Worm (Caenorhabditis elegans) whole organism, mixed stage, embryonic: ENCODE measurements around the gene pmk-1.

Source experiments
- blmp-1 ChIP-seq: fragments of 150-350 bp; optimal IDR thresholded peaks from 2 replicates; lab custom pipeline; 2014; ENCODE audit warnings: missing biosample characterization, missing genetic modification characterization
- ces-1 ChIP-seq: fragments of 150-350 bp; optimal IDR thresholded peaks from 2 replicates; lab custom pipeline; 2014; ENCODE audit warnings: missing biosample characterization, missing genetic modification reagents, missing genetic modification characterization
- lin-13 ChIP-seq: fragments of 150-350 bp; optimal IDR thresholded peaks from 2 replicates; lab custom pipeline; 2014; ENCODE audit warnings: missing biosample characterization, missing genetic modification characterization
- mep-1 ChIP-seq: fragments of 150-350 bp; optimal IDR thresholded peaks from 2 replicates; lab custom pipeline; 2017; ENCODE audit warnings: missing biosample characterization, missing genetic modification reagents, missing genetic modification characterization, inconsistent platforms
- nhr-237 ChIP-seq: fragments of 150-350 bp; optimal IDR thresholded peaks from 2 replicates; lab custom pipeline; 2014; ENCODE audit warnings: missing biosample characterization, missing genetic modification characterization
- nhr-76 ChIP-seq: sonication (generic microtip); optimal IDR thresholded peaks from 2 replicates; lab custom pipeline; 2017; ENCODE audit warnings: missing biosample characterization, missing genetic modification characterization
- snpc-4 ChIP-seq: fragments of 150-350 bp; optimal IDR thresholded peaks from 2 replicates; lab custom pipeline; 2014; ENCODE audit warnings: missing biosample characterization, missing genetic modification characterization
- unc-62 ChIP-seq: fragments of 150-350 bp; optimal IDR thresholded peaks from 2 replicates; lab custom pipeline; 2014; ENCODE audit warnings: missing biosample characterization, missing genetic modification reagents, missing genetic modification characterization

ce11 chrIV:8152688-8153087, 4.1 kb downstream of the pmk-1 start:
- TF ChIP-seq ces-1 = no peak
- TF ChIP-seq snpc-4 (tag; lab: Kevin White, UChicago) = no peak
- no peak for TF ChIP-seq blmp-1 (tag; lab: Kevin White, UChicago)
- TF ChIP-seq nhr-237 (tag; lab: Kevin White, UChicago) = no peak
- TF ChIP-seq mep-1 (tag; lab: Kevin White, UChicago) = no peak
- TF ChIP-seq lin-13 (tag; lab: Kevin White, UChicago) = no peak
- no peak for TF ChIP-seq nhr-76
- no peak for TF ChIP-seq unc-62 (GFP tag; lab: Kevin White, UChicago)
